Worm (Caenorhabditis elegans): ENCODE measurements around the gene spig-3.

- no peak for TF ChIP-seq dpl-1 (GFP tag; optimal IDR thresholded peaks at IDR 0.05)
- TF ChIP-seq unc-39 (tag; optimal IDR thresholded peaks at IDR 0.05): no peak
- no peak for TF ChIP-seq lin-15B (tag; optimal IDR thresholded peaks at IDR 0.05)
- TF ChIP-seq ama-1 (optimal IDR thresholded peaks at IDR 0.05): no peak
- no peak for TF ChIP-seq hlh-11 (tag; optimal IDR thresholded peaks at IDR 0.05)
- no peak for TF ChIP-seq vab-7 (GFP tag; IDR thresholded peaks at IDR 0.05)
Observed at ce11 chrV:14283241-14283640, 16.2 kb downstream of the spig-3 start, which contains the start of gene F40G12.10.
